Fruit fly (Drosophila melanogaster) whole organism, embryonic: ENCODE data around the gene Rilpl.

ENCODE experiments used
- CG12219 ChIP-seq: fragments of 200-800 bp; sonication (Bioruptor generic); optimal IDR thresholded peaks from 3 replicates; lab custom pipeline; 2018; ENCODE audit warnings: missing biosample characterization, mild to moderate bottlenecking, missing genetic modification characterization
- CG1832 ChIP-seq: fragments of 200-800 bp; sonication (Bioruptor generic); optimal IDR thresholded peaks from 2 replicates; lab custom pipeline; 2017; ENCODE audit warnings: missing biosample characterization, mild to moderate bottlenecking, missing genetic modification characterization, inconsistent platforms

- no peak for TF ChIP-seq CG12219 (GFP tag; lab: Kevin White, UChicago)
- peak; percentile 43 for TF ChIP-seq CG1832 (GFP tag; lab: Kevin White, UChicago)
Observed at dm6 chrX:1388148-1388703, 4.6 kb upstream of the Rilpl start.
